Fruit fly (Drosophila melanogaster) whole organism, embryonic: ENCODE results near the gene CG16727.
A peak's percentile ranks its signal among the peaks of the same experiment; 100 is the strongest.

Experiments
- Ada2b ChIP-seq: fragments of 200-800 bp; sonication (Bioruptor generic); IDR thresholded peaks from 2 replicates; pipeline ENCODE4 v1.3.6; 2022; ENCODE audit warnings: missing biosample characterization, missing genetic modification characterization
- Blimp-1 ChIP-seq: fragments of 200-800 bp; sonication (Bioruptor generic); optimal IDR thresholded peaks from 3 replicates; lab custom pipeline; 2018; ENCODE audit warnings: missing biosample characterization, missing genetic modification characterization, mild to moderate bottlenecking, moderate library complexity, missing genetic modification reagents
- CG10565 ChIP-seq: fragments of 200-800 bp; sonication (Bioruptor generic); optimal IDR thresholded peaks from 3 replicates; lab custom pipeline; 2016; ENCODE audit warnings: missing biosample characterization, mild to moderate bottlenecking, missing genetic modification characterization
- CG12219 ChIP-seq: fragments of 200-800 bp; sonication (Bioruptor generic); optimal IDR thresholded peaks from 3 replicates; lab custom pipeline; 2018; ENCODE audit warnings: missing biosample characterization, mild to moderate bottlenecking, missing genetic modification characterization
- CG14441 ChIP-seq: fragments of 200-800 bp; sonication (Bioruptor generic); IDR thresholded peaks from 2 replicates; pipeline ENCODE4 v1.3.6; 2022; ENCODE audit warnings: missing biosample characterization, missing genetic modification characterization
- CG14667 ChIP-seq: fragments of 200-800 bp; sonication (Bioruptor generic); IDR thresholded peaks from 2 replicates; pipeline ENCODE4 v1.3.6; 2022; ENCODE audit warnings: missing biosample characterization, missing genetic modification characterization
- CG1792 ChIP-seq: fragments of 200-800 bp; sonication (Bioruptor generic); optimal IDR thresholded peaks from 2 replicates; lab custom pipeline; 2016; ENCODE audit warnings: missing biosample characterization, missing genetic modification characterization
- CG31441 ChIP-seq: fragments of 200-800 bp; sonication (Bioruptor generic); IDR thresholded peaks from 2 replicates; pipeline ENCODE4 v1.3.6; 2022; ENCODE audit warnings: missing biosample characterization, missing genetic modification characterization
- CG34422 ChIP-seq: fragments of 200-800 bp; sonication (Bioruptor generic); IDR thresholded peaks from 3 replicates; pipeline ENCODE4 v1.3.6; 2022; ENCODE audit warnings: missing biosample characterization, missing genetic modification characterization
- CG4328 ChIP-seq: fragments of 200-800 bp; sonication (Bioruptor generic); optimal IDR thresholded peaks from 3 replicates; lab custom pipeline; 2017; ENCODE audit warnings: missing biosample characterization, missing genetic modification reagents, missing genetic modification characterization
- CG4854 ChIP-seq: fragments of 200-800 bp; sonication (Bioruptor generic); optimal IDR thresholded peaks from 2 replicates; lab custom pipeline; 2016; ENCODE audit warnings: missing biosample characterization, missing genetic modification characterization, inconsistent platforms
- CG6272 ChIP-seq: fragments of 200-800 bp; sonication (Bioruptor generic); IDR thresholded peaks from 2 replicates; pipeline ENCODE4 v1.3.6; 2022; ENCODE audit warnings: missing biosample characterization, missing genetic modification characterization
- CkIIα-i1 ChIP-seq: fragments of 200-800 bp; sonication (Bioruptor generic); IDR thresholded peaks from 2 replicates; pipeline ENCODE4 v1.3.6; 2022; ENCODE audit warnings: missing biosample characterization, missing genetic modification characterization
- D19A ChIP-seq: fragments of 200-800 bp; optimal IDR thresholded peaks from 3 replicates; lab custom pipeline; 2019; ENCODE audit warnings: missing biosample characterization, mild to moderate bottlenecking, missing genetic modification characterization, moderate library complexity
- Dll ChIP-seq: fragments of 200-800 bp; sonication (Bioruptor generic); IDR thresholded peaks from 4 replicates; pipeline ENCODE4 v1.3.6; 2022; ENCODE audit warnings: missing biosample characterization, missing genetic modification characterization; ENCODE audit not compliant: partially characterized antibody
- Dref ChIP-seq: fragments of 200-800 bp; sonication (Bioruptor generic); IDR thresholded peaks from 2 replicates; pipeline ENCODE4 v1.3.6; 2022; ENCODE audit warnings: missing biosample characterization, missing genetic modification characterization
- Ets97D ChIP-seq: fragments of 200-800 bp; sonication (Bioruptor generic); optimal IDR thresholded peaks from 3 replicates; lab custom pipeline; 2016; ENCODE audit warnings: missing biosample characterization, missing genetic modification characterization
- HLH4C ChIP-seq: fragments of 200-800 bp; sonication (Bioruptor generic); IDR thresholded peaks from 3 replicates; pipeline ENCODE4 v1.3.6; 2022; ENCODE audit warnings: missing biosample characterization, missing genetic modification characterization; ENCODE audit not compliant: partially characterized antibody
- Mad ChIP-seq: fragments of 200-800 bp; sonication (Bioruptor generic); optimal IDR thresholded peaks from 2 replicates; lab custom pipeline; 2016; ENCODE audit warnings: missing biosample characterization, missing genetic modification characterization
- Max ChIP-seq: fragments of 200-800 bp; sonication (Bioruptor generic); optimal IDR thresholded peaks from 2 replicates; lab custom pipeline; 2016; ENCODE audit warnings: missing biosample characterization, mild to moderate bottlenecking, missing genetic modification characterization
- Oli ChIP-seq: fragments of 200-800 bp; sonication (Bioruptor generic); optimal IDR thresholded peaks from 2 replicates; lab custom pipeline; 2018; ENCODE audit warnings: missing biosample characterization, mild to moderate bottlenecking, missing genetic modification characterization, moderate library complexity
- PHDP ChIP-seq: fragments of 200-800 bp; sonication (Bioruptor generic); optimal IDR thresholded peaks from 3 replicates; lab custom pipeline; 2018; ENCODE audit warnings: missing biosample characterization, mild to moderate bottlenecking, missing genetic modification characterization, moderate library complexity
- Rx ChIP-seq: fragments of 200-800 bp; sonication (Bioruptor generic); IDR thresholded peaks from 2 replicates; pipeline ENCODE4 v1.3.6; 2022; ENCODE audit warnings: missing biosample characterization, missing genetic modification characterization
- Scr ChIP-seq: fragments of 200-800 bp; sonication (Bioruptor generic); IDR thresholded peaks from 2 replicates; pipeline ENCODE4 v1.3.6; 2022; ENCODE audit warnings: missing biosample characterization, missing genetic modification characterization; ENCODE audit not compliant: partially characterized antibody
- TFAM ChIP-seq: fragments of 200-800 bp; sonication (Bioruptor generic); optimal IDR thresholded peaks from 2 replicates; lab custom pipeline; 2017; ENCODE audit warnings: missing biosample characterization, missing genetic modification characterization, inconsistent platforms
- ac ChIP-seq: fragments of 200-800 bp; sonication (Bioruptor generic); optimal IDR thresholded peaks from 3 replicates; lab custom pipeline; 2017; ENCODE audit warnings: missing biosample characterization, mild to moderate bottlenecking, missing genetic modification characterization
- amos ChIP-seq: fragments of 200-800 bp; sonication (Bioruptor generic); IDR thresholded peaks from 2 replicates; pipeline ENCODE4 v1.3.6; 2022; ENCODE audit warnings: missing biosample characterization, missing genetic modification characterization; ENCODE audit not compliant: partially characterized antibody
- ara ChIP-seq: fragments of 200-800 bp; sonication (Bioruptor generic); IDR thresholded peaks from 2 replicates; pipeline ENCODE4 v1.3.6; 2022; ENCODE audit warnings: missing biosample characterization, missing genetic modification characterization
- ash1 ChIP-seq: fragments of 200-800 bp; sonication (Bioruptor generic); optimal IDR thresholded peaks from 2 replicates; lab custom pipeline; 2018; ENCODE audit warnings: missing biosample characterization, mild to moderate bottlenecking, missing genetic modification characterization
- br ChIP-seq: fragments of >200 bp; optimal IDR thresholded peaks from 2 replicates; lab custom pipeline; 2017
- fd3F ChIP-seq: fragments of 200-800 bp; sonication (Bioruptor generic); optimal IDR thresholded peaks from 2 replicates; lab custom pipeline; 2018; ENCODE audit warnings: missing biosample characterization, mild to moderate bottlenecking, missing genetic modification characterization, moderate library complexity
- grn ChIP-seq: fragments of 200-800 bp; sonication (Bioruptor generic); optimal IDR thresholded peaks from 3 replicates; lab custom pipeline; 2017; ENCODE audit warnings: missing biosample characterization, missing genetic modification characterization
- gt ChIP-seq: fragments of 200-800 bp; sonication (Bioruptor generic); IDR thresholded peaks from 2 replicates; pipeline ENCODE4 v1.3.6; 2022; ENCODE audit warnings: missing biosample characterization, missing genetic modification characterization
- insv ChIP-seq, 2 experiments: fragments of 200-800 bp; sonication (Bioruptor generic); optimal IDR thresholded peaks; 3 replicates each; lab custom pipeline; 2016 to 2018; ENCODE audit warnings: missing biosample characterization in 2 of 2, missing genetic modification characterization in 2 of 2
- kah ChIP-seq: fragments of 200-800 bp; sonication (Bioruptor generic); optimal IDR thresholded peaks from 2 replicates; lab custom pipeline; 2018; ENCODE audit warnings: missing biosample characterization, mild to moderate bottlenecking, missing genetic modification characterization
- knrl ChIP-seq: fragments of 200-800 bp; sonication (Bioruptor generic); IDR thresholded peaks from 3 replicates; pipeline ENCODE4 v1.3.6; 2022; ENCODE audit warnings: missing biosample characterization, missing genetic modification characterization; ENCODE audit not compliant: partially characterized antibody
- org-1 ChIP-seq: fragments of 200-800 bp; sonication (Bioruptor generic); optimal IDR thresholded peaks from 2 replicates; lab custom pipeline; 2017; ENCODE audit warnings: missing biosample characterization, missing genetic modification characterization
- pita ChIP-seq: fragments of 200-800 bp; sonication (Bioruptor generic); optimal IDR thresholded peaks from 2 replicates; lab custom pipeline; 2017; ENCODE audit warnings: missing biosample characterization, mild to moderate bottlenecking, missing genetic modification characterization
- psq ChIP-seq: fragments of 200-800 bp; sonication (Bioruptor generic); optimal IDR thresholded peaks from 2 replicates; lab custom pipeline; 2017; ENCODE audit warnings: missing biosample characterization, missing genetic modification characterization
- pzg ChIP-seq: fragments of 200-800 bp; sonication (Bioruptor generic); optimal IDR thresholded peaks from 3 replicates; lab custom pipeline; 2018; ENCODE audit warnings: missing biosample characterization, mild to moderate bottlenecking, missing genetic modification characterization, moderate library complexity
- ro ChIP-seq: fragments of 200-800 bp; sonication (Bioruptor generic); IDR thresholded peaks from 2 replicates; pipeline ENCODE4 v1.3.6; 2022; ENCODE audit warnings: missing biosample characterization, missing genetic modification characterization
- run ChIP-seq: fragments of 200-800 bp; sonication (Bioruptor generic); optimal IDR thresholded peaks from 3 replicates; lab custom pipeline; 2018; ENCODE audit warnings: missing biosample characterization, mild to moderate bottlenecking, missing genetic modification characterization
- schlank ChIP-seq: fragments of 200-800 bp; sonication (Bioruptor generic); optimal IDR thresholded peaks from 2 replicates; lab custom pipeline; 2018; ENCODE audit warnings: missing biosample characterization, mild to moderate bottlenecking, missing genetic modification characterization
- sim ChIP-seq: fragments of 200-800 bp; sonication (Bioruptor generic); IDR thresholded peaks from 2 replicates; pipeline ENCODE4 v1.3.6; 2022; ENCODE audit warnings: missing biosample characterization, missing genetic modification characterization
- sob ChIP-seq: fragments of 200-800 bp; sonication (Bioruptor generic); IDR thresholded peaks from 2 replicates; pipeline ENCODE4 v1.3.6; 2022; ENCODE audit warnings: missing biosample characterization, missing genetic modification characterization
- stc ChIP-seq: fragments of 200-800 bp; sonication (Bioruptor generic); IDR thresholded peaks from 2 replicates; pipeline ENCODE4 v1.3.6; 2022; ENCODE audit warnings: missing biosample characterization, missing genetic modification characterization
- tap ChIP-seq: fragments of 200-800 bp; optimal IDR thresholded peaks from 3 replicates; lab custom pipeline; 2019; ENCODE audit warnings: missing biosample characterization, mild to moderate bottlenecking, missing genetic modification characterization, moderate library complexity
- toy ChIP-seq: fragments of 200-800 bp; sonication (Bioruptor generic); IDR thresholded peaks from 2 replicates; pipeline ENCODE4 v1.3.6; 2022; ENCODE audit warnings: missing biosample characterization, missing genetic modification characterization
- trem ChIP-seq: fragments of 200-800 bp; optimal IDR thresholded peaks from 3 replicates; lab custom pipeline; 2019; ENCODE audit warnings: missing biosample characterization, mild to moderate bottlenecking, missing genetic modification characterization, moderate library complexity
- tup ChIP-seq: fragments of 200-800 bp; sonication (Bioruptor generic); optimal IDR thresholded peaks from 2 replicates; lab custom pipeline; 2016; ENCODE audit warnings: missing biosample characterization, mild to moderate bottlenecking, missing genetic modification characterization, moderate library complexity

The CG16727 gene

dm6 chr3R:19644094-19644900, 31.1 kb downstream of the CG16727 start, which contains the start of gene Vha13 (continued):
- TF ChIP-seq Ada2b (0 out of 2 replicates have a peak, but pooled peaks have one; percentile 9), CG4328 (no peak), Ets97D (GFP tag; lab: Kevin White, UChicago) (peak; percentile 22), kah (GFP tag; lab: Kevin White, UChicago) (no peak), ash1 (GFP tag; lab: Kevin White, UChicago) (no peak), Scr (GFP tag; lab: Robert Waterston, UW) (no peak), CG4854 (GFP tag; lab: Kevin White, UChicago) (no peak), CG12219 (GFP tag; lab: Kevin White, UChicago) (peak; percentile 12), gt (GFP tag; lab: Robert Waterston, UW) (no peak), ro (no peak), psq (GFP tag; lab: Kevin White, UChicago) (no peak), amos (GFP tag; lab: Robert Waterston, UW) (peak; percentile 78), pzg (GFP tag; lab: Kevin White, UChicago) (peak; percentile 78), Blimp-1 (GFP tag; lab: Kevin White, UChicago) (no peak), ac (no peak), Dll (GFP tag; lab: Robert Waterston, UW) (no peak; the same call in 3 of the 4 replicates), grn (GFP tag; lab: Kevin White, UChicago) (no peak), tup (no peak), PHDP (tag; lab: Kevin White, UChicago) (peak; percentile 22), knrl (peak; percentile 52), Oli (no peak), trem (no peak), stc (GFP tag; lab: Robert Waterston, UW) (no peak), schlank (tag; lab: Kevin White, UChicago) (peak; percentile 12), CG10565 (GFP tag; lab: Kevin White, UChicago) (no peak), Max (GFP tag; lab: Kevin White, UChicago) (no peak), toy (GFP tag; lab: Robert Waterston, UW) (no peak), CkIIα-i1 (GFP tag; lab: Robert Waterston, UW) (no peak), tap (tag; lab: Kevin White, UChicago) (peak; percentile 4), Dref (GFP tag; lab: Robert Waterston, UW) (peak; percentile 80), Rx (no peak), run (tag; lab: Kevin White, UChicago) (peak; percentile 49), CG14441 (peak; percentile 55), TFAM (GFP tag; lab: Kevin White, UChicago) (no peak), D19A (tag; lab: Kevin White, UChicago) (no peak), CG31441 (GFP tag; lab: Robert Waterston, UW) (peak; percentile 31), fd3F (GFP tag; lab: Kevin White, UChicago) (no peak), ara (GFP tag; lab: Robert Waterston, UW) (peak; percentile 11; the same call in 1 of the 2 replicates), CG6272 (GFP tag; lab: Robert Waterston, UW) (peak; percentile 70), HLH4C (GFP tag; lab: Robert Waterston, UW) (peak; percentile 7; the same call in 1 of the 3 replicates), org-1 (GFP tag; lab: Kevin White, UChicago) (no peak), CG14667 (peak; percentile 39; the same call in 1 of the 2 replicates), insv (GFP tag; optimal IDR thresholded peaks at IDR 0.05; lab: Kevin White, UChicago) (peak; percentile 67 to 93), br (lab: Kevin White, UChicago) (no peak), sob (GFP tag; lab: Robert Waterston, UW) (peak; percentile 68), sim (GFP tag; lab: Robert Waterston, UW) (no peak), CG1792 (GFP tag; lab: Kevin White, UChicago) (no peak), pita (GFP tag; lab: Kevin White, UChicago) (no peak), Mad (no peak), CG34422 (GFP tag; lab: Robert Waterston, UW) (peak; percentile 60)
